Worm (Caenorhabditis elegans) whole organism, L4/young adult: ENCODE measurements around the gene nhr-147.
"Not testable (repeated sequence)": the region's sequence is repeated elsewhere in the genome, so short reads cannot be mapped to it uniquely, and the experiment has no call there.

Source experiments
- W03F9.2 ChIP-seq: fragments of 150-350 bp; optimal IDR thresholded peaks from 2 replicates; lab custom pipeline; 2014; ENCODE audit warnings: missing biosample characterization, missing genetic modification characterization
- dao-5 ChIP-seq: sonication (generic microtip); optimal IDR thresholded peaks from 2 replicates; lab custom pipeline; 2016; ENCODE audit warnings: missing genotype, missing genetic modification characterization, moderate library complexity, missing compliant biosample characterization
- him-1 ChIP-seq: sonication (generic microtip); optimal IDR thresholded peaks from 2 replicates; lab custom pipeline; 2016; ENCODE audit warnings: missing genotype, missing genetic modification reagents, missing genetic modification characterization, missing compliant biosample characterization

Gene nhr-147

DNA sequence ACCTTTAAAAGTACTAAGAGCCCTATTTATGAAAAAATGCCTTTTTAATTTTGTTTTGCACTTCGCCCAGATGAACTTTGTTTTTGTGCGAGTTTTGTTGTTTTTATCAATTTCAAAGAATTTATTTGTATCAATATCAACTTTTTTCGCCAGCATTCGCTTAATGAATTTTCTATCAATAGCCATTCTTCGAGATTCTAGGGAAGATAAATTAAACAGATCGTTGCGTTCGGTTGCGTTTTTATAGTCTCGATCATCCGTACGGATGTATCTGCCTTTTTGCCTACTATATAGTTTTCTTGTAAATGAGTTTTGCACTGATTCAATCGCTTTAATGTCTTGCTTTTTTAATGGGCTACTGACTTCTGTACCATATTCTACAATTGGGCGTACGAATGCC lies at the start of gene nhr-147:
nhr-147 (plus strand) TSS at position 301 of the 400 bp plus-strand sequence.
- TF ChIP-seq W03F9.2, him-1, dao-5 (tag; lab: Kevin White, UChicago): not testable (repeated sequence)

DNA sequence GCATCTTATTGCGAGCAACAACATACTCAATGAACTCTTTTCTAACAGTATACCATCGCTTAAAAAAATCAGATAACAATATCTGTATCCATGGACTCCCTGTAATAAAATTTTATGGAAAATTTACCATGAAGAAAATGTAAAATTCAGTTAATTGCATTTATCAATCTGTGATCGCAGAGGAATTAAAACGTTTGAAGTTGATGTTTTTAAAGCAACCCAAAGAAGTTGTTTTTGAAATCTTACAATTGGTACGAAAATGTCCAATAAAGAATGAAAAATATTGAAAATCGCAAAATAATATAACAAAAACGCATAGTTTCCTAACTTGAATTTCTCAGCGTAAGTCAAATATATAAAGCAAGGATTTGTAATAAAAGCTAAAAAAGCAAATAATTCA lies 48.3 kb upstream of the nhr-147 start, which contains the start of gene srj-32:
srj-32 (minus strand) TSS at position 101 of the 400 bp plus-strand sequence.
- no peak for TF ChIP-seq him-1 (tag; lab: Kevin White, UChicago)

DNA sequence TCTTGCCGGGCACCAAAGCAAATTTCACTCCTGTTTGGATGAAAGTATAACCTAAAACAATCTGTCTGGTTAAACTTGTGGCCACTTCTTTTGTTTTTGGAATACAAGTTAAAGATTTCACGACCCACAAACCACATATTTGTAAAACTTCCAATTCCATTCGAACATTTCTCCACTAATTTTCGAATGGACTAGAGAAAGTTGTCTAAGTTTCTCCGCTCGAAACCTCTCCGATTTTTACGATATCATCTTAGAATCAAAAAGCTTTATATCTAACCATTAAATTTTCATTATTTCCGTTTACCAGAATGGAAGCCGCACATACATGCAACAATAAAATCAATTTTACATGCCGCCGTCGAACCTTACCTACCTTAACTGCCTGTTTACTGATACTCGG lies 47.1 kb upstream of the nhr-147 start, which contains the start of gene F07G11.3:
F07G11.3 (plus strand) TSS at position 301 of the 400 bp plus-strand sequence.
- TF ChIP-seq W03F9.2 (tag; lab: Kevin White, UChicago) (no peak), him-1 (tag; lab: Kevin White, UChicago) (no peak), dao-5 (tag; lab: Kevin White, UChicago) (no peak)

DNA sequence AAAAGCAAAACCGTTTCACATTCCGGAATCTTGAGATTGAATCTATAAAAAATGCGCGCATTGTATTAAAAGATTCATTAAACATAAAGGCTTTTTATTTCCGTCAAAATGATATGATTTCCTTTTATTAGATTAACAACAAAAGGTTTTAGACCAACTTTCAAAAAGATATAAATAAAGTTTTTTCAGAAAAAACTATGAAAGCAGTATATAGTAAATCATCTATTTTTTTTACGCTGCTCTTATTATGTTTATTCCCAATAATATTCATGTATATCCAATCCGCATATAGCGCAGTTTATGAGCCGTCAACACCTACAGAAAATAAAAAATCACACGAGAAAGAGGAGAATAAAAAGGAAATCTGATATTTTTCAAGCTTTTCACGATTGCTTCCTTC lies 41.1 kb upstream of the nhr-147 start, which contains the start of gene F07G11.2:
F07G11.2 (plus strand) TSS at position 301 of the 400 bp plus-strand sequence.
- TF ChIP-seq him-1, dao-5, W03F9.2 (tag; lab: Kevin White, UChicago): not testable (repeated sequence)

DNA sequence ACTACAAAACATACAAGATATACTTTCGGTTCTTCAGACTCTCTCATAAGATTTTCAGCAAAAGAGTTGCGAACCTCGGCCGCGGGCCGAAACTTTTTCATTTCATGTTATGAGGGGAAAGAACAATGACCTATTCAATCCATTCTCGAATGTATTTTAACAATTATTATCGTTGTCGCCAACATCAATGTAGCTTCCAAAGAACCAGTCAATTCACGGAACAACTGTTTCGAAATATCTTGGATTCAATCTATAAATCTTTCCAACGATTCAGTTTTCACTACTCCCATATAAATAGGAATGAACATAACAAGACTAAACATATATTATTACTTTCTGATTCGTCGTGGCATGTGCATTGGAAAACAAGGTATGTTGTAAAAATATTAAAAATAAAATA lies 38.5 kb upstream of the nhr-147 start, which contains the start of gene F07G11.1:
F07G11.1 (plus strand) TSS at position 301 of the 400 bp plus-strand sequence.
- no peak for TF ChIP-seq dao-5 (tag; lab: Kevin White, UChicago)
- no peak for TF ChIP-seq W03F9.2 (tag; lab: Kevin White, UChicago)
- no peak for TF ChIP-seq him-1 (tag; lab: Kevin White, UChicago)

DNA sequence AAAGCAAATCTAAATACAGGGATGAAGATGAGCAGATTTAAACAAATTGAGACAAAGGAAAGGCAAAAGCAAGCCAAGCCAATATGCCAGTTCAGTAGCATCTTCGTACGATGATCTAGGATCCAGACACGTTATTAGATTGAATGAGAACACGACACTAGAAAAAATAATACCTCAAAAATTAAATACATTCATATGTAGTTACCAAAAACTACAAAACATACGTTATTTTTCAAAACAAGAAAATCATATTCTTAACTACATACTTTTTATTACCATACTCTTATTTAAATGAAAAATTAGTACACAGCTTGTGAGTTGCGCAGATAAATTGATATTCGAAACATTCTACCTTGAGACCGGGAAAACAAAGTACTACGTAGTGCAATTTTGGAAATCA lies 32.4 kb upstream of the nhr-147 start, which contains the start of gene srx-6:
srx-6 (minus strand) TSS at position 101 of the 400 bp plus-strand sequence.
- no peak for TF ChIP-seq W03F9.2 (tag; lab: Kevin White, UChicago)
- no peak for TF ChIP-seq him-1 (tag; lab: Kevin White, UChicago)
- TF ChIP-seq dao-5 (tag; lab: Kevin White, UChicago): no peak

DNA sequence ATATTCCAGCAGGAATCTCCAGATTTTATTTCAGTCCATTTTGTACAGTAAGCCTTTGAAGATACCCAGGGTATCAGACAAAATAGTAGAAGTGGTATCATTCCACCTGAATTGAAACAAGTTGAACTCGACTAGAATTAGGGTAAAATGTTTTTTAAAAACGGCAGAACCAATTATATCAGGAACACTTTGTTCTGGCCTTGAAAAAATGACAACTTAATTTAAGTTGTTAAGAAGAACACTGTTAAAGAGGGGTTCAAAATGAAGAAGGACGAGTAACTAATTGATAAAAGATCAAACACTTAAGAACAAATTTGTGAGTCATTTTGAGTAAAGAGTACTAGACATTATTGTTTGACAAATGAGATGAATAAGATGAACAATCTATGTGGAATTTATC lies 24.7 kb upstream of the nhr-147 start, which contains the start of gene lmd-4:
lmd-4 (minus strand) TSS at position 101 of the 400 bp plus-strand sequence.
- no peak for TF ChIP-seq W03F9.2 (tag; lab: Kevin White, UChicago)
- no peak for TF ChIP-seq dao-5 (tag; lab: Kevin White, UChicago)
- TF ChIP-seq him-1 (tag; lab: Kevin White, UChicago): no peak

DNA sequence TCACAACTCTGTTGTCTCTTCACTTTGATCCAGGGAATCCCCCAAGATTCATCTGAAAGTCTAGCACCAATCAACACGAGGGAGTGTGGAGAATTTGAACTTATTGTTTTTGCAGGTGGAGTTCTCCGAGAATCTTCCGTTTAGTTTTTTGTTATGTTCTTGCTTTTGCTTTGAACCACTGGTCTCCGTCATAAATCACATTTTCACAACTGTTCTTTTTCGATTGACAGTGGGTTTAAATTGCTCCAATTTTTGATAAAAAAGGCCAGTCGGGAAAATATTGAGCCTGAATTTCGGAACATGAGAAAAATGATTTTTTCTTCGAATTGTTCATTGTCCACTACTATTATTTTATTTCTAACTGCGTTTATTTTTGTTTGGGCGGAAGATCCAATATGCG lies 23.7 kb upstream of the nhr-147 start, which contains the start of gene F10G2.10:
F10G2.10 (plus strand) TSS at position 301 of the 400 bp plus-strand sequence.
- TF ChIP-seq dao-5 (tag; lab: Kevin White, UChicago): no peak
- no peak for TF ChIP-seq him-1 (tag; lab: Kevin White, UChicago)
- no peak for TF ChIP-seq W03F9.2 (tag; lab: Kevin White, UChicago)

DNA sequence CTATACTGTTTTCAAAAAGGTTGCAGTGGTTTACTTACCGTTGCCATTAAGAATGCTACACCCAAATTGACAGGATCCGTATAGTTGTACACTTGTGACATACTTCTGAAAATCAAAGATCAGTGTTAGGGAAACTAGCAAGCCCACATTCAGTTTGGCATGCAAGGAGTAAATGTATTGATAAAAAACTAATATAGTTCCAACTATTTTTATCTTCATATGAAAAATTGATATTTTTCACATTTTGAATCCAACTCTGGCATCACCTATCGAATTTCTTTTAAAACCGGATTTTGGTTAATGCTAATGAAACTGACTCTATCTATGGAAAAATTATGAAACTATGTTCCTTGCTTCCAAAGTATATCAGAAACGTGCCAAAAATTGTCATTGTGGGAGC lies 20.3 kb upstream of the nhr-147 start, which contains the start of gene srx-92:
srx-92 (minus strand) TSS at position 101 of the 400 bp plus-strand sequence.
- TF ChIP-seq him-1 (tag; lab: Kevin White, UChicago) (no peak), W03F9.2 (tag; lab: Kevin White, UChicago) (no peak), dao-5 (tag; lab: Kevin White, UChicago) (no peak)

DNA sequence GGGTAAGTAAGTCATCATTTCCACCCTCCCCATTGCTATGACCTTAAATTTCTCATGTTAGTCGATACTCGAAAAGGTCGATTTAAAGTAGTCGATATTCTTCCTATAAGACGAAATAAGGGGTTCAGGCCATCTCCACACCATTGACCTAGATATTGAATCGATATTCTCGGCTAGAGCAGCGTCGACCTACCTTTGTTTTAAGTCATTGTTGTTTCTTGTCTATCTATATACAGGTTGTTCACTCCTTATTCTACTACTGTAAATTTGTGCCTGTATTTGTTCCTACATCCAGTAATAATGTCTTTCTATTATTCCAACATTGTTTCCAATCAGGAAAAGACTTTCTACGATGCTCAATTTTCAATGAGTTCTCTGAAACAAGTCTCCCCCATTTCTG lies 18.7 kb upstream of the nhr-147 start, which contains the start of gene F10G2.4:
F10G2.4 (plus strand) TSS at position 301 of the 400 bp plus-strand sequence.
- TF ChIP-seq dao-5 (tag; lab: Kevin White, UChicago) (no peak), W03F9.2 (tag; lab: Kevin White, UChicago) (no peak), him-1 (tag; lab: Kevin White, UChicago) (no peak)

DNA sequence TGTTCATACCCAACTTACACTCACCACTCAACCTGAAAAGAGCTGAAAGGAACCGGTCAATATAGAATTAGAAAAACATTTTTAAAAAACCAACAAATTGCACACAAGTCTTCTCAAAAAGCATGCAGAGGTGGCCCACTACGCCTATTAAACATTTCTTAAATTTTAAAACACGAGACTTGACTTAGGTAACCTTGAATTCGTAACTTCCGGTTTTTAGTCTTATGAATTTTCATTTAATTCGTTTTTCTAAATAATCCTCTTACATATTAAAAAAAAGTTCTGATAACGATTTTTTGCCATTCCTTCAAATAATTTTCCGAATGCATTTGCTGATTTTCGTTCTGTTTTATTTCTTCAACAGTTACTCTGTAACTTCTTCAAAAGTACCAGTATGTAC lies 17.5 kb upstream of the nhr-147 start, which contains the start of gene clec-7:
clec-7 (plus strand) TSS at position 301 of the 400 bp plus-strand sequence.
- TF ChIP-seq dao-5 (tag; lab: Kevin White, UChicago) (no peak), W03F9.2 (tag; lab: Kevin White, UChicago) (no peak), him-1 (tag; lab: Kevin White, UChicago) (no peak)

DNA sequence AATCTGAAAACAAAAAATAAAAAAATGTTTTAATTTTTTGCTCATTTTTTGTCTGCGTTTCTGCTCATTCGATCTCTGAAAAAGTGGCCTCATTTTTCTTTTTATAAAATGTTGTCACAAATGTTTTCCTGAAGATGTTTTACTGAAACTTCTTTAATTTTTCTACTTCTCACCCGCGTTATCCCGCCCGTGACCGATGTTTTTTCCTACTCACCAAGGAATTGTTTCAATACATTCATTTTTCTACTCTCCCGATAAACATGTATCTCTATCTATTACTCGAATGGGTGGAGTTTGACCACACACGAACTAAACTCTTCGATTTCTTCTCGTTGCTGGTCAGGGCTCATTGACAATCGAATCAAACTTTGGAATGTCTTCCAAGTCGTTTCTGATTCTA lies 14.7 kb upstream of the nhr-147 start, which contains the start of gene F10G2.2:
F10G2.2 (plus strand) TSS at position 301 of the 400 bp plus-strand sequence.
- no peak for TF ChIP-seq W03F9.2 (tag; lab: Kevin White, UChicago)
- TF ChIP-seq dao-5 (tag; lab: Kevin White, UChicago): no peak
- TF ChIP-seq him-1 (tag; lab: Kevin White, UChicago): no peak

DNA sequence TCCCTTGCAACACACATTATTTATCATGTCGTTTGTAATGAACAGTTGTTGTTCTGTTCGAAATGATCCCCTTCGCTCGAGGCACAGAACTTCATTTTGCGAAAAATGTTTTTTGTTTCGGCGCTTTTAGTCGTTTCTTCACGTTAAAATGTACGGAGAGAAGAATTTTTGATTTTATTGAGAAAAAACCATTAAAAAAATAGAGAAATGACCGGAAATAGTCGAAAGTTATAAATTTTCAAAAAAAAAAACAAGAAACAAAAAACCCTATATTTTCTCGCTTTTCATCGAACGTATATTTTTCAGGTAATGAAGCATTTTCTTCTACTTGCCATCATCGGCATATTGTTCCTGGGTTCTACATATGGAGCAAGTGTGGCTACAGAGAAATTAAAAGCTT lies 13.3 kb upstream of the nhr-147 start, which contains the start of gene F10G2.1:
F10G2.1 (plus strand) TSS at position 301 of the 400 bp plus-strand sequence.
- TF ChIP-seq W03F9.2 (tag; lab: Kevin White, UChicago): no peak
- no peak for TF ChIP-seq him-1 (tag; lab: Kevin White, UChicago)
- TF ChIP-seq dao-5 (tag; lab: Kevin White, UChicago): no peak
